Fruit fly (Drosophila melanogaster): ENCODE measurements around the gene CG7824.

The CG7824 gene

DNA sequence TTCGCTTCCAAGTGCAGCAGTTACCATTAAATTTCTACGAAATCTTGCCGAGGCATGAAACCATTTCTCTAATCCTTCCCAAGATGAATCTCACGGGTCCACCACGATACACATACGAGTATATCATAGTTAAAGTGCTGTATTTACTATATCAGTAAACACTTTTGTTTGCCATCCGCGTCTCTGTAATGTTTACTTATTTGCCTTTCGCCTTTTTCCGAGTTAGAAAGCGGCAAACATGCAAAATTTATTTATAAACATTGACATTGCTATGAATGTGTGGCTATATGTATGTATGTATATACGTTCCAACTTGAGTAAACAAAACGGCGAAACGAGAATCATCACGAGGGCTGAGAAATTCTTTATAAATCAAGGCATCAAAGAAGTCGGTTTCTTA lies 27.8 kb downstream of the CG7824 start (continued):
- TF ChIP-seq pum (GFP tag; optimal IDR thresholded peaks at IDR 0.05) = no peak
- peak; percentile 30 for TF ChIP-seq CG17829 (tag; optimal IDR thresholded peaks at IDR 0.05)
- TF ChIP-seq CG3847 (GFP tag; IDR thresholded peaks at IDR 0.05) = no peak
- no peak for TF ChIP-seq ap (GFP tag; IDR thresholded peaks at IDR 0.05)
- peak; percentile 45 for TF ChIP-seq wek (GFP tag; optimal IDR thresholded peaks at IDR 0.05)
- TF ChIP-seq wdn (GFP tag; IDR thresholded peaks at IDR 0.05) = no peak
- TF ChIP-seq CG11456 (GFP tag; IDR thresholded peaks at IDR 0.05) = no peak
- no peak for TF ChIP-seq CG11696 (GFP tag; IDR thresholded peaks at IDR 0.05)
- no peak for TF ChIP-seq Doc3 (GFP tag; IDR thresholded peaks at IDR 0.05; ENCODE audit: partially characterized antibody)
- TF ChIP-seq ewg (GFP tag; optimal IDR thresholded peaks at IDR 0.05) = no peak
- TF ChIP-seq CG17912 (GFP tag; optimal IDR thresholded peaks at IDR 0.05) = no peak
- TF ChIP-seq pita (GFP tag; optimal IDR thresholded peaks at IDR 0.05) = no peak
- no peak for TF ChIP-seq sim (GFP tag; IDR thresholded peaks at IDR 0.05)
- no peak for TF ChIP-seq CG11247 (GFP tag; IDR thresholded peaks at IDR 0.05)
- no peak for TF ChIP-seq CG6791 (GFP tag; IDR thresholded peaks at IDR 0.05; ENCODE audit: partially characterized antibody)
- TF ChIP-seq gsb (GFP tag; IDR thresholded peaks at IDR 0.05) = no peak
- no peak for TF ChIP-seq Lpt (GFP tag; optimal IDR thresholded peaks at IDR 0.05)
- TF ChIP-seq eve (GFP tag; optimal IDR thresholded peaks at IDR 0.05) = no peak
- TF ChIP-seq CG1603 (tag; optimal IDR thresholded peaks at IDR 0.05) = no peak
- no peak for TF ChIP-seq NFAT (GFP tag; IDR thresholded peaks at IDR 0.05)
- TF ChIP-seq row (GFP tag; IDR thresholded peaks at IDR 0.05) = no peak
- TF ChIP-seq NC2α (GFP tag; optimal IDR thresholded peaks at IDR 0.05) = no peak
- TF ChIP-seq bbx (GFP tag; IDR thresholded peaks at IDR 0.05; ENCODE audit: partially characterized antibody) = no peak
- TF ChIP-seq HLHmδ (GFP tag; optimal IDR thresholded peaks at IDR 0.05) = peak; percentile 54
- TF ChIP-seq MESR4 (GFP tag; optimal IDR thresholded peaks at IDR 0.05) = no peak
- no peak for TF ChIP-seq CG15269 (tag; optimal IDR thresholded peaks at IDR 0.05)
- TF ChIP-seq Nf-YC (tag; optimal IDR thresholded peaks at IDR 0.05) = no peak
- no peak for TF ChIP-seq Gsc (GFP tag; IDR thresholded peaks at IDR 0.05)
- no peak for TF ChIP-seq tgo (GFP tag; IDR thresholded peaks at IDR 0.05)
- TF ChIP-seq oc (tag; optimal IDR thresholded peaks at IDR 0.05) = no peak
- TF ChIP-seq CG16813 (GFP tag; IDR thresholded peaks at IDR 0.05; ENCODE audit: partially characterized antibody) = no peak
- no peak for TF ChIP-seq NC2β (GFP tag; optimal IDR thresholded peaks at IDR 0.05)
- TF ChIP-seq ci (GFP tag; IDR thresholded peaks at IDR 0.05) = no peak
- no peak for TF ChIP-seq dpn (GFP tag; optimal IDR thresholded peaks at IDR 0.05)
- TF ChIP-seq jigr1 (GFP tag; IDR thresholded peaks at IDR 0.05) = no peak
- TF ChIP-seq disco-r (GFP tag; optimal IDR thresholded peaks at IDR 0.05) = no peak
- no peak for TF ChIP-seq chn (GFP tag; optimal IDR thresholded peaks at IDR 0.05)
- no peak for TF ChIP-seq CG18619 (GFP tag; optimal IDR thresholded peaks at IDR 0.05)
- no peak for TF ChIP-seq usp (GFP tag; optimal IDR thresholded peaks at IDR 0.05)
- TF ChIP-seq ac (GFP tag; optimal IDR thresholded peaks at IDR 0.05) = peak; percentile 56
- TF ChIP-seq Eip74EF (GFP tag; optimal IDR thresholded peaks at IDR 0.05) = peak in 1 of 2 experiments; percentile 37
- TF ChIP-seq slp2 (GFP tag; optimal IDR thresholded peaks at IDR 0.05) = no peak
- TF ChIP-seq toy (GFP tag; IDR thresholded peaks at IDR 0.05) = no peak
- peak; percentile 84 for TF ChIP-seq CG1233 (GFP tag; optimal IDR thresholded peaks at IDR 0.05)
- TF ChIP-seq CG14710 (tag; optimal IDR thresholded peaks at IDR 0.05) = peak; percentile 82
- no peak for TF ChIP-seq abd-A (tag; optimal IDR thresholded peaks at IDR 0.05)
- TF ChIP-seq Camta (GFP tag; optimal IDR thresholded peaks at IDR 0.05) = no peak
- TF ChIP-seq C15 (GFP tag; IDR thresholded peaks at IDR 0.05) = no peak
- no peak for TF ChIP-seq CG10366 (GFP tag; IDR thresholded peaks at IDR 0.05)
- no peak for TF ChIP-seq her (GFP tag; optimal IDR thresholded peaks at IDR 0.05)
- TF ChIP-seq CG12769 (tag; optimal IDR thresholded peaks at IDR 0.05) = no peak
- no peak for TF ChIP-seq al (GFP tag; IDR thresholded peaks at IDR 0.05)
- no peak for TF ChIP-seq CG14667 (GFP tag; IDR thresholded peaks at IDR 0.05)
